Fruit fly (Drosophila melanogaster) whole organism, pupa: ENCODE measurements around the gene Ppn.

Experiments
- CG10348 ChIP-seq: fragments of 200-800 bp; sonication (Bioruptor generic); IDR thresholded peaks from 2 replicates; pipeline ENCODE4 v1.3.6; 2022; ENCODE audit warnings: missing biosample characterization, missing genetic modification characterization
- CG12605 ChIP-seq: fragments of 200-800 bp; sonication (Bioruptor generic); IDR thresholded peaks from 2 replicates; pipeline ENCODE4 v1.3.6; 2022; ENCODE audit warnings: missing biosample characterization, missing genetic modification characterization
- CG13204 ChIP-seq: fragments of 200-800 bp; sonication (Bioruptor generic); optimal IDR thresholded peaks from 2 replicates; lab custom pipeline; 2018; ENCODE audit warnings: missing biosample characterization, mild to moderate bottlenecking, missing genetic modification characterization, moderate library complexity
- CG14655 ChIP-seq: fragments of 200-800 bp; sonication (Bioruptor generic); optimal IDR thresholded peaks from 3 replicates; lab custom pipeline; 2017; ENCODE audit warnings: mild to moderate bottlenecking, missing biosample characterization, missing genetic modification reagents, missing genetic modification characterization
- CG15710 ChIP-seq: fragments of 200-800 bp; sonication (Bioruptor generic); optimal IDR thresholded peaks from 2 replicates; lab custom pipeline; 2018; ENCODE audit warnings: missing biosample characterization, mild to moderate bottlenecking, missing genetic modification characterization, moderate library complexity
- CG17806 ChIP-seq: fragments of 200-800 bp; sonication (Bioruptor generic); optimal IDR thresholded peaks from 2 replicates; lab custom pipeline; 2018; ENCODE audit warnings: missing biosample characterization, mild to moderate bottlenecking, missing genetic modification characterization, moderate library complexity
- CG32121 ChIP-seq: fragments of 200-800 bp; sonication (Bioruptor generic); IDR thresholded peaks from 2 replicates; pipeline ENCODE4 v1.3.6; 2022; ENCODE audit warnings: missing biosample characterization, missing genetic modification characterization
- CG34367 ChIP-seq: fragments of 200-800 bp; sonication (Bioruptor generic); optimal IDR thresholded peaks from 2 replicates; lab custom pipeline; 2018; ENCODE audit warnings: missing biosample characterization, mild to moderate bottlenecking, missing genetic modification characterization
- CG4496 ChIP-seq: fragments of 200-800 bp; sonication (Bioruptor generic); IDR thresholded peaks from 3 replicates; pipeline ENCODE4 v1.3.6; 2022; ENCODE audit warnings: missing biosample characterization, missing genetic modification characterization
- CG8159 ChIP-seq: fragments of 200-800 bp; sonication (Bioruptor generic); optimal IDR thresholded peaks from 3 replicates; lab custom pipeline; 2018; ENCODE audit warnings: missing biosample characterization, mild to moderate bottlenecking, missing genetic modification characterization, moderate library complexity
- CG8301 ChIP-seq: fragments of 200-800 bp; sonication (Bioruptor generic); optimal IDR thresholded peaks from 2 replicates; lab custom pipeline; 2018; ENCODE audit warnings: missing biosample characterization, mild to moderate bottlenecking, missing genetic modification characterization
- CG9948 ChIP-seq: fragments of 200-800 bp; sonication (Bioruptor generic); optimal IDR thresholded peaks from 2 replicates; lab custom pipeline; 2018; ENCODE audit warnings: missing biosample characterization, mild to moderate bottlenecking, missing genetic modification characterization, moderate library complexity
- D1 ChIP-seq: fragments of 200-800 bp; sonication (Bioruptor generic); optimal IDR thresholded peaks from 2 replicates; lab custom pipeline; 2018; ENCODE audit warnings: missing biosample characterization, mild to moderate bottlenecking, missing genetic modification characterization, moderate library complexity
- EcR ChIP-seq: fragments of 200-800 bp; sonication (Bioruptor generic); optimal IDR thresholded peaks from 3 replicates; lab custom pipeline; 2019; ENCODE audit warnings: missing biosample characterization, missing genetic modification characterization, mild to moderate bottlenecking, moderate library complexity, missing genetic modification reagents
- Ets98B ChIP-seq: fragments of 200-800 bp; sonication (Bioruptor generic); IDR thresholded peaks from 2 replicates; pipeline ENCODE4 v1.3.6; 2022; ENCODE audit warnings: missing biosample characterization, missing genetic modification characterization
- Pif1A ChIP-seq: fragments of 200-800 bp; sonication (Bioruptor generic); optimal IDR thresholded peaks from 3 replicates; lab custom pipeline; 2016; ENCODE audit warnings: missing biosample characterization, missing genetic modification characterization
- Pif1B ChIP-seq: fragments of 200-800 bp; sonication (Bioruptor generic); optimal IDR thresholded peaks from 3 replicates; lab custom pipeline; 2016; ENCODE audit warnings: missing biosample characterization, missing genetic modification characterization
- Snoo ChIP-seq: fragments of 200-800 bp; sonication (Bioruptor generic); optimal IDR thresholded peaks from 3 replicates; lab custom pipeline; 2017; ENCODE audit warnings: missing biosample characterization, mild to moderate bottlenecking, missing genetic modification characterization, inconsistent platforms
- fd96Ca ChIP-seq: fragments of 200-800 bp; sonication (Bioruptor generic); IDR thresholded peaks from 3 replicates; pipeline ENCODE4 v1.3.6; 2022; ENCODE audit warnings: missing biosample characterization, missing genetic modification characterization
- gl ChIP-seq: fragments of 200-800 bp; sonication (Bioruptor generic); optimal IDR thresholded peaks from 2 replicates; lab custom pipeline; 2018; ENCODE audit warnings: missing biosample characterization, mild to moderate bottlenecking, missing genetic modification characterization
- rn ChIP-seq: fragments of 200-800 bp; sonication (Bioruptor generic); IDR thresholded peaks from 2 replicates; pipeline ENCODE4 v1.3.6; 2022; ENCODE audit warnings: missing biosample characterization, missing genetic modification characterization

Gene Ppn

dm6 chr3R:28540274-28541177, at the start of gene Ppn:
Ppn (minus strand) TSS chr3R:28540324.
- TF ChIP-seq CG13204 (GFP tag; lab: Kevin White, UChicago) (peak; percentile 56), fd96Ca (GFP tag; lab: Robert Waterston, UW) (0 out of 3 replicates have a peak, but pooled peaks have one; percentile 17), CG9948 (tag; lab: Kevin White, UChicago) (no peak), CG4496 (peak; percentile 56; the same call in 1 of the 3 replicates), CG15710 (tag; lab: Kevin White, UChicago) (no peak), EcR (GFP tag; lab: Kevin White, UChicago) (peak; percentile 37)

dm6 chr3R:28588395-28589050, 48.4 kb upstream of the Ppn start:
- no peak for TF ChIP-seq D1
- TF ChIP-seq CG34367 (tag; lab: Kevin White, UChicago) = no peak
- no peak for TF ChIP-seq fd96Ca (GFP tag; lab: Robert Waterston, UW)
- TF ChIP-seq CG9948 (tag; lab: Kevin White, UChicago) = no peak
- no peak for TF ChIP-seq rn (GFP tag; lab: Robert Waterston, UW)
- TF ChIP-seq CG8159 = no peak
- TF ChIP-seq Ets98B (GFP tag; lab: Robert Waterston, UW) = no peak
- TF ChIP-seq CG4496 = no peak
- no peak for TF ChIP-seq CG32121 (GFP tag; lab: Robert Waterston, UW)
- no peak for TF ChIP-seq CG12605 (GFP tag; lab: Robert Waterston, UW)
- TF ChIP-seq EcR (GFP tag; lab: Kevin White, UChicago) = no peak

dm6 chr3R:28586943-28587342, 46.8 kb upstream of the Ppn start:
- TF ChIP-seq CG9948 (tag; lab: Kevin White, UChicago) (no peak), rn (GFP tag; lab: Robert Waterston, UW) (no peak), CG10348 (no peak), CG8301 (tag; lab: Kevin White, UChicago) (no peak), CG15710 (tag; lab: Kevin White, UChicago) (no peak), fd96Ca (GFP tag; lab: Robert Waterston, UW) (no peak), CG8159 (no peak), Snoo (no peak), CG12605 (GFP tag; lab: Robert Waterston, UW) (no peak), gl (tag; lab: Kevin White, UChicago) (no peak), CG34367 (tag; lab: Kevin White, UChicago) (no peak), CG17806 (tag; lab: Kevin White, UChicago) (no peak), D1 (no peak)

dm6 chr3R:28586224-28586623, 46.1 kb upstream of the Ppn start:
- no peak for TF ChIP-seq CG15710 (tag; lab: Kevin White, UChicago)
- no peak for TF ChIP-seq rn (GFP tag; lab: Robert Waterston, UW)
- no peak for TF ChIP-seq CG32121 (GFP tag; lab: Robert Waterston, UW)
- no peak for TF ChIP-seq CG9948 (tag; lab: Kevin White, UChicago)
- no peak for TF ChIP-seq Ets98B (GFP tag; lab: Robert Waterston, UW)

DNA sequence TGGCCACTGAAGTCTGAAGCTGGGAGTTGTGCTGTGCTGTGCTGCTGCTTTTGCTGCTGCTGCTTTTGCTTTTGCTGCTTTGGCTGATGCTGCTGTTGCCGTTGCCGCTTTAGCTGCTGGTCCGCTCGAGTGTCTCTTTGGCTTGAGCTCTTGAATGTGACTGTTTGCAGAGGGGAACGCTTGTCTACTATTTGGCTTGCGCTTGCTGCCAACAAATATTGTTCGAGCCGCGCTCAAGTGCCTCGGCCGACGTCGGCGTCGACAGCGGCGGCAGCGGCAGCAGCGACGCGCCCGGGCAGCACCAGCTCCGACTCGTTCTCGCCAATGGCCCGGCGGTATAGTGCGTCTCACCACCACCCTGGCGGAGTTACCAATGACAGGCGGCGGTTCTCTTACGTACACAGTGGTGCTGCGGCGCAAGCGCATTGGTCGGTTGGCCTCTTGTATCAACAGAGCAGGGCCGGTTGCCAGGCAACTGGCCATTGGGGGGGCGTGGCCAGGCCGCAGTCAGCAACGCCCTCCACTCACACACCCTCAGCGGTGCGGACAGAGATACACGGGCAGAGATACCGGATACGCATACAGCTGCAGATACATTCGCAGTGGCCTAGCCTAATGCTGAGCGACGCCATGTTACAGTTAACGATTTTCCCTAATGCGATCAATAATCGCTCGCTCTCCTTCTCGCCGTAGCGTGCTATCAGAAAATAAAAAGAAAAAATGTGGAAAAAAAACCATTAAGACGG, 45.1 kb upstream of the Ppn start, which contains the start of gene fkh:
Gene fkh (minus strand): TSS at position 189 of the 746 bp plus-strand sequence.
- TF ChIP-seq Snoo (peak; percentile 70), CG13204 (GFP tag; lab: Kevin White, UChicago) (peak; percentile 26), fd96Ca (GFP tag; lab: Robert Waterston, UW) (peak; percentile 78; the same call in 2 of the 3 replicates), CG4496 (peak; percentile 67; the same call in 2 of the 3 replicates), CG15710 (tag; lab: Kevin White, UChicago) (peak; percentile 4), D1 (no peak), CG32121 (GFP tag; lab: Robert Waterston, UW) (peak; percentile 66), CG17806 (tag; lab: Kevin White, UChicago) (no peak), CG10348 (no peak), Pif1B (peak; percentile 66), Pif1A (GFP tag; lab: Kevin White, UChicago) (peak; percentile 74), CG8301 (tag; lab: Kevin White, UChicago) (peak; percentile 19), EcR (GFP tag; lab: Kevin White, UChicago) (no peak), CG14655 (peak; percentile 50), CG8159 (peak; percentile 49), gl (tag; lab: Kevin White, UChicago) (peak; percentile 68), CG12605 (GFP tag; lab: Robert Waterston, UW) (0 out of 2 replicates have a peak, but pooled peaks have one; percentile 25), Ets98B (GFP tag; lab: Robert Waterston, UW) (peak; percentile 74), CG9948 (tag; lab: Kevin White, UChicago) (no peak), rn (GFP tag; lab: Robert Waterston, UW) (no peak), CG34367 (tag; lab: Kevin White, UChicago) (no peak)
